Worm (Caenorhabditis elegans): ENCODE measurements around the gene R08D7.4.

The R08D7.4 gene

ce11 chrIII:8922061-8922460 lies 49.6 kb upstream of the R08D7.4 start (continued):
- no peak for TF ChIP-seq ZK337.2 (GFP tag; IDR thresholded peaks at IDR 0.05)
- no peak for TF ChIP-seq snpc-4 (tag; optimal IDR thresholded peaks at IDR 0.05)
- no peak for TF ChIP-seq Y75B8A.6 (GFP tag; IDR thresholded peaks at IDR 0.05)
- peak; percentile 79 for TF ChIP-seq aha-1 (tag)
- TF ChIP-seq F10B5.3 (tag; optimal IDR thresholded peaks at IDR 0.05): no peak
- no peak for TF ChIP-seq lin-29 (GFP tag; IDR thresholded peaks at IDR 0.05)
- TF ChIP-seq F49E8.2 (tag; optimal IDR thresholded peaks at IDR 0.05; ENCODE audit: borderline replicate concordance): no peak
- no peak for TF ChIP-seq nhr-28 (tag; optimal IDR thresholded peaks at IDR 0.05)
- no peak for TF ChIP-seq attf-4 (tag; optimal IDR thresholded peaks at IDR 0.05)
- no peak for TF ChIP-seq duxl-1 (tag; optimal IDR thresholded peaks at IDR 0.05; ENCODE audit: poor library complexity)
- TF ChIP-seq hif-1 (tag; optimal IDR thresholded peaks at IDR 0.05): no peak
- no peak for TF ChIP-seq daf-8 (GFP tag; IDR thresholded peaks at IDR 0.05)
- TF ChIP-seq zfp-3 (GFP tag; conservative IDR thresholded peaks at IDR 0.05): 0 out of 2 replicates have a peak, but pooled peaks have one; percentile 25
- TF ChIP-seq lsy-2 (tag; optimal IDR thresholded peaks at IDR 0.05): peak in 1 of 2 experiments; percentile 13

ce11 chrIII:8923240-8923734 lies 48.4 kb upstream of the R08D7.4 start, which contains the start of gene glb-1:
glb-1 (minus strand) TSS chrIII:8923290.
- peak; percentile 29 for TF ChIP-seq aha-1 (tag)
- TF ChIP-seq mep-1 (tag; optimal IDR thresholded peaks at IDR 0.05): no peak
- no peak for TF ChIP-seq gei-8 (GFP tag; optimal IDR thresholded peaks at IDR 0.05)
- no peak for TF ChIP-seq zag-1 (tag; optimal IDR thresholded peaks at IDR 0.05)
- TF ChIP-seq tag-97 (GFP tag; IDR thresholded peaks at IDR 0.05): no peak
- no peak for TF ChIP-seq ztf-11 (tag; optimal IDR thresholded peaks at IDR 0.05)

ce11 chrIII:8923937-8924336 lies 47.8 kb upstream of the R08D7.4 start, which contains the start of gene ZK637.12:
ZK637.12 (plus strand) TSS chrIII:8924237.
- TF ChIP-seq lir-3 (tag; optimal IDR thresholded peaks at IDR 0.05): no peak
- TF ChIP-seq fos-1 (tag; optimal IDR thresholded peaks at IDR 0.05): no peak
- TF ChIP-seq gei-8 (GFP tag; optimal IDR thresholded peaks at IDR 0.05): no peak
- no peak for TF ChIP-seq spr-1 (tag; optimal IDR thresholded peaks at IDR 0.05)
- no peak for TF ChIP-seq dmd-6 (GFP tag; IDR thresholded peaks at IDR 0.05)
- TF ChIP-seq nhr-25 (tag; optimal IDR thresholded peaks at IDR 0.05; ENCODE audit: borderline replicate concordance, insufficient read depth): no peak
- TF ChIP-seq mxl-3 (GFP tag; optimal IDR thresholded peaks at IDR 0.05): no peak
- TF ChIP-seq nhr-77 (tag; optimal IDR thresholded peaks at IDR 0.05): no peak
- TF ChIP-seq vab-7 (GFP tag; IDR thresholded peaks at IDR 0.05): no peak
- TF ChIP-seq hlh-30 (tag; optimal IDR thresholded peaks at IDR 0.05; ENCODE audit: insufficient read depth): no peak

- TF ChIP-seq madf-5 (GFP tag; IDR thresholded peaks at IDR 0.05): no peak
- TF ChIP-seq dmd-6 (GFP tag; IDR thresholded peaks at IDR 0.05): peak; percentile 60
- peak in 1 of 2 experiments; percentile 87 for TF ChIP-seq hif-1 (tag; optimal IDR thresholded peaks at IDR 0.05)
- peak; percentile 49 for TF ChIP-seq aha-1 (tag)
- no peak for TF ChIP-seq ztf-11 (tag; optimal IDR thresholded peaks at IDR 0.05)
- no peak for TF ChIP-seq daf-19 (GFP tag; conservative IDR thresholded peaks at IDR 0.05)
- TF ChIP-seq pha-4 (GFP tag; IDR thresholded peaks at IDR 0.05): no peak
- no peak for TF ChIP-seq pha-4 (tag; optimal IDR thresholded peaks at IDR 0.05)
- TF ChIP-seq nhr-28 (tag; optimal IDR thresholded peaks at IDR 0.05): peak; percentile 47
- no peak for TF ChIP-seq mdl-1 (tag; optimal IDR thresholded peaks at IDR 0.05)
Measured at ce11 chrIII:8925539-8925938, 46.2 kb upstream of the R08D7.4 start.

ce11 chrIII:8926512-8926911 lies 45.2 kb upstream of the R08D7.4 start:
- no peak for TF ChIP-seq vab-7 (GFP tag; IDR thresholded peaks at IDR 0.05)
- peak; percentile 35 for TF ChIP-seq hlh-30 (tag; optimal IDR thresholded peaks at IDR 0.05; ENCODE audit: insufficient read depth)
- peak in 1 of 2 experiments; percentile 72 for TF ChIP-seq mdl-1 (tag; optimal IDR thresholded peaks at IDR 0.05)
- TF ChIP-seq nhr-77 (tag; optimal IDR thresholded peaks at IDR 0.05): peak; percentile 23
- no peak for TF ChIP-seq daf-19 (GFP tag; conservative IDR thresholded peaks at IDR 0.05)
- peak; percentile 45 for TF ChIP-seq mep-1 (tag; optimal IDR thresholded peaks at IDR 0.05)
- TF ChIP-seq aha-1 (tag): peak; percentile 43
- TF ChIP-seq lsy-2 (tag; optimal IDR thresholded peaks at IDR 0.05): peak in 1 of 2 experiments; percentile 18
- no peak for TF ChIP-seq T26A8.4 (GFP tag; IDR thresholded peaks at IDR 0.05)
- TF ChIP-seq mxl-3 (GFP tag; optimal IDR thresholded peaks at IDR 0.05): peak; percentile 69
- no peak for TF ChIP-seq ztf-7 (tag; optimal IDR thresholded peaks at IDR 0.05)
- TF ChIP-seq hif-1 (tag; optimal IDR thresholded peaks at IDR 0.05): peak in 1 of 2 experiments; percentile 90
- TF ChIP-seq nhr-28 (tag; optimal IDR thresholded peaks at IDR 0.05): peak; percentile 99
